Worm (Caenorhabditis elegans): ENCODE data around the gene col-160.

ce11 chrV:13221066-13221465, 19.1 kb upstream of the col-160 start:
- no peak for TF ChIP-seq nfyb-1 (GFP tag; IDR thresholded peaks at IDR 0.05)
- no peak for TF ChIP-seq bed-1 (GFP tag; IDR thresholded peaks at IDR 0.05)
- TF ChIP-seq Y53G8AR.9 (GFP tag; conservative IDR thresholded peaks at IDR 0.05): no peak
- TF ChIP-seq ekl-4 (GFP tag; IDR thresholded peaks at IDR 0.05): no peak
- TF ChIP-seq lag-1 (GFP tag; IDR thresholded peaks at IDR 0.05): no peak
- no peak for TF ChIP-seq dpl-1 (GFP tag; optimal IDR thresholded peaks at IDR 0.05)
- no peak for TF ChIP-seq aptf-3 (GFP tag; IDR thresholded peaks at IDR 0.05)
- TF ChIP-seq tbp1 (GFP tag; optimal IDR thresholded peaks at IDR 0.05): no peak
- TF ChIP-seq ama-1 (optimal IDR thresholded peaks at IDR 0.05): no peak
- no peak for TF ChIP-seq ama-1 (GFP tag; optimal IDR thresholded peaks at IDR 0.05)
